Fruit fly (Drosophila melanogaster) S2 (cell line): ENCODE measurements around the gene Rab3-GAP.

Experiments used
- CG8478 ChIP-seq: fragments of >200 bp; optimal IDR thresholded peaks from 2 replicates; lab custom pipeline; 2018
- CTCF ChIP-seq, 2 experiments: fragments of >200 bp; optimal IDR thresholded peaks; 2 replicates each; lab custom pipeline; 2018

- TF ChIP-seq CTCF (optimal IDR thresholded peaks at IDR 0.05; lab: Kevin White, UChicago): no peak
- TF ChIP-seq CG8478 (lab: Kevin White, UChicago): no peak
Measured at dm6 chr2L:12013741-12014393, 49.1 kb downstream of the Rab3-GAP start.
